Fruit fly (Drosophila melanogaster) ovary, adult (tissue): ENCODE measurements around the gene puc.
"Not testable (repeated sequence)": the region's sequence is repeated elsewhere in the genome, so short reads cannot be mapped to it uniquely, and the experiment has no call there.

Experiments
- CG17801 ChIP-seq: fragments of 200-800 bp; optimal IDR thresholded peaks from 2 replicates; lab custom pipeline; 2019; ENCODE audit warnings: missing biosample characterization, mild to moderate bottlenecking, missing genetic modification characterization, moderate library complexity; ENCODE audit not compliant: partially characterized antibody

puc gene

dm6 chr3R:8105088-8105542 lies at the start of gene puc:
TSS of gene puc (plus strand) at chr3R:8105332.
- peak; percentile 54 for TF ChIP-seq CG17801

- no peak for TF ChIP-seq CG17801
These were observed 46.1 kb upstream of the puc start, which contains the start of gene mAChR-B for dm6 chr3R:8058984-8059383. TSS of gene mAChR-B (plus strand) at chr3R:8059284.

- TF ChIP-seq CG17801: no peak
These were observed 32.5 kb upstream of the puc start for dm6 chr3R:8072635-8073034.

- no peak for TF ChIP-seq CG17801
These were observed 18.2 kb upstream of the puc start, which contains the start of gene CG7910 for dm6 chr3R:8086952-8087351. TSS of gene CG7910 (plus strand) at chr3R:8087252.

dm6 chr3R:8093824-8094223 lies 11.3 kb upstream of the puc start, which contains the start of gene CG7900:
TSS of gene CG7900 (plus strand) at chr3R:8094124.
- not testable (repeated sequence) for TF ChIP-seq CG17801

dm6 chr3R:8105839-8106718 lies 947 bp downstream of the puc start:
- peak; percentile 95 for TF ChIP-seq CG17801

- peak; percentile 21 for TF ChIP-seq CG17801
These were observed 2.0 kb downstream of the puc start for dm6 chr3R:8106909-8107841.

dm6 chr3R:8108770-8109169 lies 3.6 kb downstream of the puc start:
- no peak for TF ChIP-seq CG17801

dm6 chr3R:8109782-8110181 lies 4.7 kb downstream of the puc start:
- TF ChIP-seq CG17801: no peak

- TF ChIP-seq CG17801: no peak
These were observed 5.1 kb downstream of the puc start for dm6 chr3R:8110198-8110642.

dm6 chr3R:8110951-8111350 lies 5.8 kb downstream of the puc start:
- TF ChIP-seq CG17801: no peak

- TF ChIP-seq CG17801: peak; percentile 60
These were observed 6.8 kb downstream of the puc start for dm6 chr3R:8111789-8112382.

dm6 chr3R:8112880-8113832 lies 8.0 kb downstream of the puc start:
- no peak for TF ChIP-seq CG17801

- TF ChIP-seq CG17801: peak; percentile 64
These were observed 8.9 kb downstream of the puc start for dm6 chr3R:8113833-8114673.
